Fruit fly (Drosophila melanogaster) S2 (cell line): ENCODE data around the gene Ing5.

Experiments
- CG8478 ChIP-seq: fragments of >200 bp; optimal IDR thresholded peaks from 2 replicates; lab custom pipeline; 2018
- CTCF ChIP-seq, 2 experiments: fragments of >200 bp; optimal IDR thresholded peaks; 2 replicates each; lab custom pipeline; 2018

- TF ChIP-seq CG8478 (lab: Kevin White, UChicago) (no peak), CTCF (optimal IDR thresholded peaks at IDR 0.05; lab: Kevin White, UChicago) (no peak)
Measured at dm6 chr2L:13370762-13371161, 16.4 kb downstream of the Ing5 start, which contains the start of gene ND-B22.
